Fruit fly (Drosophila melanogaster): ENCODE results near the gene CG9072.

Gene CG9072

dm6 chrX:15085777-15086510, 9.9 kb downstream of the CG9072 start, which contains the start of the genes CG15027 and Dbct (continued):
- TF ChIP-seq slbo (GFP tag; IDR thresholded peaks at IDR 0.05) (peak; percentile 72), sob (GFP tag; IDR thresholded peaks at IDR 0.05) (peak; percentile 63), pan (optimal IDR thresholded peaks at IDR 0.05) (no peak), pan (GFP tag; optimal IDR thresholded peaks at IDR 0.05 in 1 of 2, IDR thresholded peaks at IDR 0.05 in 1 of 2) (peak in 1 of 2 experiments; percentile 73), hkb (optimal IDR thresholded peaks at IDR 0.05) (no peak), hkb (GFP tag; IDR thresholded peaks at IDR 0.05) (peak; percentile 52), cwo (GFP tag; optimal IDR thresholded peaks at IDR 0.05) (peak; percentile 14), NK7.1 (GFP tag; optimal IDR thresholded peaks at IDR 0.05) (no peak), CG32532 (GFP tag; IDR thresholded peaks at IDR 0.05) (peak; percentile 71), ara (GFP tag; IDR thresholded peaks at IDR 0.05) (peak; percentile 56; the same call in 1 of the 2 replicates), CG15479 (GFP tag; optimal IDR thresholded peaks at IDR 0.05) (no peak), CG2116 (GFP tag; optimal IDR thresholded peaks at IDR 0.05) (peak; percentile 67), Aef1 (GFP tag; IDR thresholded peaks at IDR 0.05) (peak; percentile 64), rib (GFP tag; IDR thresholded peaks at IDR 0.05) (0 out of 2 replicates have a peak, but pooled peaks have one; percentile 34), Hsf (GFP tag; optimal IDR thresholded peaks at IDR 0.05) (no peak), salm (tag; optimal IDR thresholded peaks at IDR 0.05) (no peak), CG6272 (GFP tag; IDR thresholded peaks at IDR 0.05) (peak; percentile 74), CG14441 (GFP tag; IDR thresholded peaks at IDR 0.05) (peak; percentile 67), CG6654 (GFP tag; optimal IDR thresholded peaks at IDR 0.05) (no peak), sna (GFP tag; IDR thresholded peaks at IDR 0.05; ENCODE audit: partially characterized antibody) (peak; percentile 80), HLH54F (GFP tag; optimal IDR thresholded peaks at IDR 0.05) (no peak), Hr51 (GFP tag; optimal IDR thresholded peaks at IDR 0.05) (peak in 1 of 2 experiments; percentile 66), CG6813 (GFP tag; optimal IDR thresholded peaks at IDR 0.05) (no peak), Bgb (GFP tag; IDR thresholded peaks at IDR 0.05; ENCODE audit: partially characterized antibody) (peak; percentile 40; the same call in 1 of the 2 replicates), CG14014 (GFP tag; IDR thresholded peaks at IDR 0.05) (peak; percentile 46; the same call in 1 of the 2 replicates), CG31388 (GFP tag; optimal IDR thresholded peaks at IDR 0.05) (peak; percentile 4), pho (GFP tag; optimal IDR thresholded peaks at IDR 0.05) (peak; percentile 25), ase (GFP tag; IDR thresholded peaks at IDR 0.05) (peak; percentile 59; the same call in 2 of the 3 replicates), bbx (GFP tag; IDR thresholded peaks at IDR 0.05; ENCODE audit: partially characterized antibody) (no peak), Usf (GFP tag; optimal IDR thresholded peaks at IDR 0.05) (no peak), dmrt99B (tag; optimal IDR thresholded peaks at IDR 0.05) (peak; percentile 52), CG12744 (GFP tag; optimal IDR thresholded peaks at IDR 0.05) (no peak), gsb (GFP tag; IDR thresholded peaks at IDR 0.05) (no peak), ro (GFP tag; IDR thresholded peaks at IDR 0.05) (no peak), tgo (GFP tag; IDR thresholded peaks at IDR 0.05) (peak; percentile 71), vnd (GFP tag; IDR thresholded peaks at IDR 0.05; ENCODE audit: partially characterized antibody) (0 out of 3 replicates have a peak, but pooled peaks have one; percentile 57), CG1603 (tag; optimal IDR thresholded peaks at IDR 0.05) (peak; percentile 23), nerfin-2 (GFP tag; IDR thresholded peaks at IDR 0.05; ENCODE audit: partially characterized antibody) (no peak), MESR4 (GFP tag; optimal IDR thresholded peaks at IDR 0.05) (peak; percentile 74), Chrac-16 (GFP tag; optimal IDR thresholded peaks at IDR 0.05) (peak; percentile 62), CG10979 (tag; optimal IDR thresholded peaks at IDR 0.05) (peak; percentile 64), eve (GFP tag; optimal IDR thresholded peaks at IDR 0.05) (peak in 1 of 2 experiments; percentile 82), inv (GFP tag; IDR thresholded peaks at IDR 0.05; ENCODE audit: partially characterized antibody) (peak; percentile 62), row (GFP tag; IDR thresholded peaks at IDR 0.05) (peak; percentile 91), NFAT (GFP tag; IDR thresholded peaks at IDR 0.05) (peak; percentile 22; the same call in 1 of the 2 replicates), Lim3 (GFP tag; IDR thresholded peaks at IDR 0.05) (no peak), CG6689 (GFP tag; IDR thresholded peaks at IDR 0.05) (peak; percentile 60; the same call in 1 of the 2 replicates), Rx (GFP tag; IDR thresholded peaks at IDR 0.05) (no peak; the same call in 1 of the 2 replicates), lola (GFP tag; optimal IDR thresholded peaks at IDR 0.05) (peak in 1 of 3 experiments; percentile 69)

All from whole organism, embryonic.